Worm (Caenorhabditis elegans): ENCODE results near the gene lin-52.

Gene lin-52

DNA sequence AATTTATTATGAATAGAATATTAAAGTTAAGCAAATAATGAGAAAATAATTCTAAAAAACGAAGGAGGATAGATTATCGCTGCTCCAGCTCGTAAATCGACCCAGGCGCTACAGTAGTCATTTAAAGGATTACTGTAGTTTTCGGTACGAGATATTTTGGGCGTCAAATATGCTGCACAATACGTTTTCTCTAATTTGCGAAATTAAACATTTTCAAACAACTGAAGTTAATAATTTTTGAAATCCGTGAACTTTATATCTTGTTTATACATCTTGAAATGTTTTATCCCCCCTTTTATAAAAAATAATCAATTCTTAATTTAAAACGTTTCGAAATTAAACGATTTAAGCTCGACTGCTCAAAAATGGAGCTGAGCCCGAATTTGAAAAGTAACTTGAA is 21.5 kb upstream of the lin-52 start, which contains the start of gene K11H3.2:
TSS of gene K11H3.2 (plus strand) at position 301 of the 400 bp plus-strand sequence.
- no peak for TF ChIP-seq ref-1 (GFP tag; conservative IDR thresholded peaks at IDR 0.05)
- no peak for TF ChIP-seq klf-2 (GFP tag; conservative IDR thresholded peaks at IDR 0.05)

DNA sequence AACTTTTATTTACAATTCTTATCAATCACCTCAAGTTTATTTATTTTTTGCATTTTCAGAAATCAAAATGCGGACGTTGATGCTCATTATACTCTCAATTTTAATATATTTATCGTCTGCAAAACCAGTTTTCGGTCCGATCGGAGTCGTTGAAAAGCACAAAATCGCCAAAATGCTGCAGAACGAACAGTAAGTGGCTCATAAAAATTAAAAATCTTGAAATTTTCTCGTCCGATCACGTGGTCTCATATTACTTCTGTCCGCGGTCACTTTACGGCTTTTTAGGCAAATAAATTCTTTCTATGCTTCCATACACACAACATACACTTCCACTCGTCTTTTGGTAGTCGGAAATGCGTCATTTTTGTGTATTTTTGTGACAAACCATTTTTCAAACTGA is 19.2 kb upstream of the lin-52 start, which contains the start of gene K11H3.5:
TSS of gene K11H3.5 (plus strand) at position 54 of the 400 bp plus-strand sequence.
- no peak for TF ChIP-seq tab-1 (GFP tag; IDR thresholded peaks at IDR 0.05)

DNA sequence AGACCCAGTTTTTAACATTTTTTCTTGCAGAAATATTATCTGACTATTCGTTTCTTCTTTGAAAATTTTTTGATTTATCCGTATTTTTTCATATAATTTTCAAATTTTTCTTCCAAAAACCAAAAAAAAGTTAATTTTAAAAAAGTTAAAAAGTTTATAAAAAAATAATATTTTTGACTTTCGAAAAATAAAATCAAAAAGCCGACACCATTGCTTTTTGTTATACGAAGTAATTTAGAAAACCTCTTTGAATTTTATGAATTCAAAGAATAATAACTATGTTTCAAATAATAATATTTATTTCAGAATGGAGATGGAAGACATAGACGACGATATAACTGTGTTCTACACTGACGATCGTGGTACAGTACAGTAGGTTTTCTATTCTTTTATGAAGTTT is 10.3 kb upstream of the lin-52 start, which contains the start of gene K11H3.8:
TSS of gene K11H3.8 (plus strand) at position 301 of the 400 bp plus-strand sequence.
- no peak for TF ChIP-seq ref-1 (GFP tag; conservative IDR thresholded peaks at IDR 0.05)
- TF ChIP-seq med-1 (GFP tag; optimal IDR thresholded peaks at IDR 0.05; ENCODE audit: insufficient read depth): no peak
- no peak for TF ChIP-seq klf-2 (GFP tag; conservative IDR thresholded peaks at IDR 0.05)
- TF ChIP-seq ztf-29 (GFP tag; IDR thresholded peaks at IDR 0.05): no peak
- no peak for TF ChIP-seq cog-1 (tag; optimal IDR thresholded peaks at IDR 0.05)
- no peak for TF ChIP-seq T22C8.4 (GFP tag; IDR thresholded peaks at IDR 0.05)
- TF ChIP-seq flt-1 (GFP tag; IDR thresholded peaks at IDR 0.05): no peak
- TF ChIP-seq tab-1 (GFP tag; IDR thresholded peaks at IDR 0.05): no peak
- TF ChIP-seq ztf-23 (GFP tag; IDR thresholded peaks at IDR 0.05): no peak

DNA sequence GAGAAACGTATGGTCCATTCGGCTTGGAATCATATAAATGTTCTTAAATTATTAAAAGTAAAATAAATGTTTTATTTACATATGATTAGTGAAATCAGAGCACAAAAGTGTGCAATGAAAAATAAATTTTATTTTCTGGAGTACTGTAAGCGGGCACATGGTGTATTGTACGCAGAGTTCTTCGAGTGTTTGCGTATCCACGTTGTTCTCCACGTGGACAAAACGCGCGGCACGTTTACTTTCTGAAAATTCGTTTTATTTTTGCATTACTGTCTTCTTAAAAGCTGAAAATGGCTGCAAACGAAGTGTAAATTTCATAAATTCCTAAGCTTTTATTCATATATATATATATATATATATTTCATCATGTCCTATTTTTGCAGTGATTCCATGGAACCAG is 8.0 kb upstream of the lin-52 start:
- no peak for TF ChIP-seq ztf-23 (GFP tag; IDR thresholded peaks at IDR 0.05)
- no peak for TF ChIP-seq ztf-29 (GFP tag; IDR thresholded peaks at IDR 0.05)
- no peak for TF ChIP-seq flt-1 (GFP tag; IDR thresholded peaks at IDR 0.05)
- TF ChIP-seq klf-2 (GFP tag; conservative IDR thresholded peaks at IDR 0.05): no peak
- no peak for TF ChIP-seq T22C8.4 (GFP tag; IDR thresholded peaks at IDR 0.05)
- TF ChIP-seq ref-1 (GFP tag; conservative IDR thresholded peaks at IDR 0.05): no peak
- TF ChIP-seq tab-1 (GFP tag; IDR thresholded peaks at IDR 0.05): no peak
- TF ChIP-seq med-1 (GFP tag; optimal IDR thresholded peaks at IDR 0.05; ENCODE audit: insufficient read depth): no peak
- TF ChIP-seq cog-1 (tag; optimal IDR thresholded peaks at IDR 0.05): no peak

DNA sequence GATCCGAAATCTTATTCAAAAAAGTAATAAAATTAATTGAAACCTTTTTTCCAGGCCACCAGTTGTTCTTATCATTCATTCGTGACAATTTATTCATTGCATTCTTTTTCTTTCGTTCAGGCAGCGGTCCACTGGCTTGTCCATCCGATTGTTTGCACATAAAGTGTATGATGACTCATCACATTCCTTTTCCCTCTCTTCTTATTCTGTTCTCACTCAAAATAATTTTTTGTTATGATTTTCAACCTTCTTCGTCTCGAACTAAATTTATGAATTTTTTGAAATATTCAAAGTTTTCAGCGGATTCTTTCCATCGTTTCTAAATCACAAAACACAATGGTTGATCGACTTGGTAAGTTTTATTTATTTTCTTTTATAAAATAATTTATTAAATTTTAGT is 6.0 kb upstream of the lin-52 start, which contains the start of gene ZK632.12:
TSS of gene ZK632.12 (plus strand) at position 301 of the 400 bp plus-strand sequence.
- TF ChIP-seq T22C8.4 (GFP tag; IDR thresholded peaks at IDR 0.05): no peak
- no peak for TF ChIP-seq tab-1 (GFP tag; IDR thresholded peaks at IDR 0.05)
- no peak for TF ChIP-seq klf-2 (GFP tag; conservative IDR thresholded peaks at IDR 0.05)
- no peak for TF ChIP-seq flt-1 (GFP tag; IDR thresholded peaks at IDR 0.05)
- TF ChIP-seq ztf-23 (GFP tag; IDR thresholded peaks at IDR 0.05): no peak
- TF ChIP-seq ref-1 (GFP tag; conservative IDR thresholded peaks at IDR 0.05): no peak
- no peak for TF ChIP-seq med-1 (GFP tag; optimal IDR thresholded peaks at IDR 0.05; ENCODE audit: insufficient read depth)
- TF ChIP-seq ztf-29 (GFP tag; IDR thresholded peaks at IDR 0.05): no peak
- TF ChIP-seq cog-1 (tag; optimal IDR thresholded peaks at IDR 0.05): no peak

DNA sequence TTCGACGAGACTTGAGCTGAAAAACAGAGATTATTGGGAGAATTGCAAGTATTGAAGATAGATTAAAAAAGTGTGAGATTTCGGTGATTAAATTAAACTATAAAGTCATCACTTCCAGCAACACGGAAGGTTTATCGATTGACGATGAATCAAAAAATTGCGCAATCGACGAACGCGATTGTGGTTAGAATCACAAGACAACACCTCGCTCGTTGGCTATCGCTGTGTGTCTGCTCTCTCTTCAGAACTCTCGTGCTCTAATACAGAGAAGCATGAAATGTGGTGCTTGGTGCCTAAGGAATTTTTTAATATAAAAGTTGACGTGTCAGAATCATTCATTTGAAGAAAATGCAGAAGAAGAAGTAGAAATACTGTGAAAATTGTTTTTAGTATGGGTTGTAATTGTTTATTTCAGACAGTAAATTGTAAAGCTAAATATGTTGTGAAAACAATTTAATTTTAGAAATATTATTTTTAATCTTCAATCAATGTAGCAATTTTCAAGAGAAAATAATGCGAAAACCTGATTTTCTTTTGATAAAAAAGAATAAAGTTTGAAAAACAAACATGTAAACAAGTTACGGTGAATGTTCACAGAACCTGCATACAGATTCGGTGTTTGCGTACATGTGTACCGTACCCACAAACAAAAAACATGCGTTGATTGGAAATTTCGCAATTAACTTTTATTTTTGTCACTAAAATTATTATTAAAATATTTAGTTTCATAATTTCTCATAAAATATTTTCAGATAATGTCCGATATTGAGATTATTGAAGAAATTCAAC is 2.8 kb upstream of the lin-52 start, which contains the start of the genes ZK632.10 and ZK632.11:
TSS of gene ZK632.10 (minus strand) at position 560 of the 789 bp plus-strand sequence.
TSS of gene ZK632.11 (plus strand) at position 753 of the 789 bp plus-strand sequence.
- TF ChIP-seq flt-1 (GFP tag; IDR thresholded peaks at IDR 0.05) (no peak), cog-1 (tag; optimal IDR thresholded peaks at IDR 0.05) (peak; percentile 0)

DNA sequence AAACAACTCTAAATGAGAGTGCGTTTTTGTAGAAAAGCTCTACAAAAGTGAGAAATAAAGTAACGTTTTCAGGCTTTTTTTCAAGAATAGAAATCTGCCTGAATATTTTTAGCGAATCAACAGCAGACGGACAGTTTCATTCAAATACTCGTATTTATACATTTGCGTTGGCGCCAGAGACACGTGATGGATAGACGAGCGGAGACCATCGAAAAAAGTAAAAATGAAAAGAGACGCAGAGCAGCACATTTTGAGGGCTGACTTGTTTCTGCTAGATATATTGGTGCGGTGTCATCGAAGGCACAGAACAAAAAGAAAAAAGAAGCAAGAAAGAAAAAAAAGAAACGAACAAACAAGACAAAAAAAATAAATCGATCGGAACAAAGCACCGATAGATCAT is 1.5 kb upstream of the lin-52 start:
- TF ChIP-seq med-1 (GFP tag; optimal IDR thresholded peaks at IDR 0.05; ENCODE audit: insufficient read depth) (no peak), tab-1 (GFP tag; IDR thresholded peaks at IDR 0.05) (no peak), cog-1 (tag; optimal IDR thresholded peaks at IDR 0.05) (no peak), klf-2 (GFP tag; conservative IDR thresholded peaks at IDR 0.05) (no peak), ztf-23 (GFP tag; IDR thresholded peaks at IDR 0.05) (no peak), T22C8.4 (GFP tag; IDR thresholded peaks at IDR 0.05) (no peak), flt-1 (GFP tag; IDR thresholded peaks at IDR 0.05) (no peak), ref-1 (GFP tag; conservative IDR thresholded peaks at IDR 0.05) (no peak), ztf-29 (GFP tag; IDR thresholded peaks at IDR 0.05) (no peak)

DNA sequence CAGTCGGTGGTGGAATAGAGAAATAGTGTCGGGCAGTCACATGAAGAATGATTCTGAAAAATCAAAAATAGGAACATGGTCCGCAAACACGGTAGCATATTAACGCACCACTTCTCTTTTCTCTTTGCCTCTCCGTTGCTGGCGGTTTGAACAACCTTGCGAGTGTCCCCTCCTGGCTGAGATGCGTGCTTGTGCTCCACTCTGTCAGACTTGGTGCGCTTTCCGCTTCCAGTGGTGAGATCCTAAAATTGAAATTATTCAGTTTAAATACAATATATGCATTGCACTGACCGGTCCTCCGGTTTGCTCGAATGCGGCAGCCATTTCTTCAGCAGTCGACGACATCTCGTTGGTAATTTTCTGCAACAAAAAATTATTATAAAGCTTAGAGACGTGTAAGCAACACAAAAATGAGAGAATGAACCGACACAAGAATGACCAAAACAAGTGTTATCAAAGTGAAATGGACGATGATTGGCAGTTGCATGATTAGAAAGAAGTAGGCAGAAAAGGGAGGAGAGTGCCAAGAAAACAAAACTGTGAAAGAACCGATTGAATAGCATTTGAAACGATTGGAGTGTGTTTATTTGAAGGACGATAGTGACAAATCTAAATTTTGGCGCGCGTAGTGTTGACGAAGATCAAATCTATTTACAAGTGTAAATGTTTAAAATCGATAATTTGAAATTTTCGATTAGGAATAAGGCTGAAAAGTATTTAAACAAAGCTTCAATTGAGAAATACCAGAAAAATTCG is 701 bp upstream of the lin-52 start, which contains the start of gene ZK632.9:
TSS of gene ZK632.9 (minus strand) at position 360 of the 756 bp plus-strand sequence.
- no peak for TF ChIP-seq tab-1 (GFP tag; IDR thresholded peaks at IDR 0.05)
- TF ChIP-seq ztf-29 (GFP tag; IDR thresholded peaks at IDR 0.05): 0 out of 2 replicates have a peak, but pooled peaks have one; percentile 38

DNA sequence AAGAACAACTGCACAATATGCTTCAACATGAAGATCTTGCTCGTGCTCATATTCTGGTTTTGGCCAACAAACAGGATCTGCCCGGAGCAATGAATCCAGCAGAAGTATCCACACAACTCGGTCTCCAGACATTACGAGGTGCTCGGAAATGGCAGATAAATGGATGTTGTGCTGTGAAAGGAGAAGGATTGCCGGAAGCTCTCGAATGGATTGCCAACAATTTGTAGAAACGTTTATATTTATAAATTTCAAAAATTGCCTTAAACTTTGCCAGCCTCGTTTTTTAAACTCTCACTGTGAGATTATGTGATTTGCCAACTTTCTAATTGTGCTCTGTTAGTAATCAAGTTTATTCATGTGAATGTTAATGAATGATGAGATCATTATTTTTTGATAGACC is 802 bp downstream of the lin-52 start:
- TF ChIP-seq klf-2 (GFP tag; conservative IDR thresholded peaks at IDR 0.05) (no peak), cog-1 (tag; optimal IDR thresholded peaks at IDR 0.05) (no peak), ref-1 (GFP tag; conservative IDR thresholded peaks at IDR 0.05) (no peak), T22C8.4 (GFP tag; IDR thresholded peaks at IDR 0.05) (no peak)

DNA sequence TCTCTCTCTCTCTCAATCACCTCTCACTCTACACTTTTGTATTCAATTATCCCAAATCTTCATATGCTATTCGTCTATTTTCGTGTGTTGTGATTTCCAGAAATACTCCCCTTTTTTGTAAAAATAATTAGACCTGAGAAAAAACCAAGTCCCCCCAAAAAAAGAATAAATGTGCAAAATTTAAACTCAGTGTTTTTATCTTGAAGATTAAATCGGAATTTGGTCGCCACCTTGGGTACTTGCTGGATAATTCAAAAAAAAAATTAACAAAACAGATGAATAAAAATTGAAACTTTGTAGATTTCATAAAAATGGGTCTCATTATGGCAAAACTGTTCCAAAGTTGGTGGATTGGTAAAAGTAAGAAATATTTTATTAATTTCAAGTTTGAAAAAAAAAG is 1.6 kb downstream of the lin-52 start, which contains the start of gene arl-5:
TSS of gene arl-5 (plus strand) at position 301 of the 400 bp plus-strand sequence.
- TF ChIP-seq ref-1 (GFP tag; conservative IDR thresholded peaks at IDR 0.05): no peak
- TF ChIP-seq flt-1 (GFP tag; IDR thresholded peaks at IDR 0.05): no peak
- TF ChIP-seq med-1 (GFP tag; optimal IDR thresholded peaks at IDR 0.05; ENCODE audit: insufficient read depth): no peak
- no peak for TF ChIP-seq ztf-29 (GFP tag; IDR thresholded peaks at IDR 0.05)
- no peak for TF ChIP-seq ztf-23 (GFP tag; IDR thresholded peaks at IDR 0.05)
- no peak for TF ChIP-seq klf-2 (GFP tag; conservative IDR thresholded peaks at IDR 0.05)
- TF ChIP-seq tab-1 (GFP tag; IDR thresholded peaks at IDR 0.05): no peak
- no peak for TF ChIP-seq T22C8.4 (GFP tag; IDR thresholded peaks at IDR 0.05)
- TF ChIP-seq cog-1 (tag; optimal IDR thresholded peaks at IDR 0.05): no peak
